Fruit fly (Drosophila melanogaster) Kc167 (cell line): ENCODE results near the gene fiz.

Experiments
- Myc ChIP-seq: fragments of >200 bp; optimal IDR thresholded peaks from 2 replicates; lab custom pipeline; 2017; ENCODE audit warnings: missing external identifiers
- Sin3A ChIP-seq: fragments of >200 bp; optimal IDR thresholded peaks from 2 replicates; lab custom pipeline; 2018; ENCODE audit warnings: missing external identifiers
- insv ChIP-seq: fragments of >200 bp; optimal IDR thresholded peaks from 3 replicates; lab custom pipeline; 2018; ENCODE audit warnings: missing external identifiers
- psq ChIP-seq: fragments of >200 bp; optimal IDR thresholded peaks from 2 replicates; lab custom pipeline; 2017; ENCODE audit warnings: missing external identifiers

dm6 chrX:14893872-14894271 is 15.6 kb downstream of the fiz start:
- no peak for TF ChIP-seq Myc (lab: Kevin White, UChicago)
- TF ChIP-seq Sin3A (lab: Kevin White, UChicago) = no peak
- TF ChIP-seq insv (lab: Kevin White, UChicago) = no peak
- no peak for TF ChIP-seq psq
